Fruit fly (Drosophila melanogaster) whole organism, wandering third instar larva: ENCODE measurements around the gene Irp-1B.

ENCODE experiments used
- N ChIP-seq: fragments of >200 bp; optimal IDR thresholded peaks from 2 replicates; lab custom pipeline; 2018; ENCODE audit warnings: missing biosample characterization, missing external identifiers, missing genetic modification characterization
- Rel ChIP-seq, 2 experiments: fragments of 200-800 bp; sonication (Bioruptor generic) in 1 of 2; optimal IDR thresholded peaks; 2 replicates in 1 of 2; 3 replicates in 1 of 2; lab custom pipeline; 2016 to 2019; ENCODE audit warnings: mild to moderate bottlenecking in 2 of 2, missing biosample characterization in 2 of 2, missing genetic modification characterization in 2 of 2, moderate library complexity in 1 of 2
- pan ChIP-seq: fragments of >200 bp; optimal IDR thresholded peaks from 2 replicates; lab custom pipeline; 2017
- sv ChIP-seq: fragments of 200-800 bp; sonication (Bioruptor generic); optimal IDR thresholded peaks from 3 replicates; lab custom pipeline; 2016; ENCODE audit warnings: missing biosample characterization, missing genetic modification characterization
- tai ChIP-seq: sonication (Bioruptor generic); optimal IDR thresholded peaks from 2 replicates; lab custom pipeline; 2016; ENCODE audit warnings: missing biosample characterization, missing genetic modification characterization
- usp ChIP-seq: fragments of >200 bp; optimal IDR thresholded peaks from 2 replicates; lab custom pipeline; 2017; ENCODE audit warnings: missing biosample characterization, missing genetic modification characterization

- peak; percentile 35 for TF ChIP-seq tai (GFP tag; lab: Kevin White, UChicago)
- TF ChIP-seq pan (lab: Kevin White, UChicago), result no peak
- no peak for TF ChIP-seq sv (GFP tag; lab: Kevin White, UChicago)
- no peak for TF ChIP-seq Rel (GFP tag; optimal IDR thresholded peaks at IDR 0.05; lab: Kevin White, UChicago)
- peak; percentile 79 for TF ChIP-seq Rel (tag; optimal IDR thresholded peaks at IDR 0.05; lab: Kevin White, UChicago)
- no peak for TF ChIP-seq N (GFP tag; lab: Kevin White, UChicago)
- no peak for TF ChIP-seq usp (GFP tag; lab: Kevin White, UChicago)
Measured at dm6 chr3R:10388128-10389026, 24.3 kb downstream of the Irp-1B start, which contains the start of gene cwo.
